Fruit fly (Drosophila melanogaster): ENCODE measurements around the gene tal-1A.
A peak's percentile ranks its signal among the peaks of the same experiment; 100 is the strongest.

The tal-1A gene

DNA sequence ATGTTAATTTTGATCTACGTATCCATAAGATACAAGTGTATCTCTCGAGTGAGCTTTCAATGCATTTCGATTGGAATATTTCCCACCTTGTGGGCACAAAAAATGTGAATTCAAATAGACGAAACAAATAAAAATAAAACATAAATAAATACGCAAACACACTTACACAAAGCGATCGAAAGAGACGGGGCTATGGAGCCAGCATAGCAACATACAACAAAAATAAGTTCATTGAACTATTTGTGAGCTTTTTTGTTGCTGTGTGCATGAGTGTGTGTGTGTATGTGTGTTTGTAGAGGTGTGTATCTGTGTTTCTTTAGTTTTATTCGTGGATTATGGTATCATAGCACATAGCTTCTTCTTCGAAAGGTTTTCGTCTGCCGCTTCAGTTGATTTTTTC, 7.6 kb downstream of the tal-1A start (continued):
- TF ChIP-seq Vsx1 (GFP tag; optimal IDR thresholded peaks at IDR 0.05) (peak; percentile 44), Fer2 (tag; optimal IDR thresholded peaks at IDR 0.05) (no peak), CG6813 (GFP tag; optimal IDR thresholded peaks at IDR 0.05) (peak; percentile 23), gsb (GFP tag; IDR thresholded peaks at IDR 0.05) (no peak), CG8388 (GFP tag; optimal IDR thresholded peaks at IDR 0.05) (peak; percentile 4), Blimp-1 (GFP tag; optimal IDR thresholded peaks at IDR 0.05) (peak; percentile 56), sens (GFP tag) (peak; percentile 40), PHDP (tag; optimal IDR thresholded peaks at IDR 0.05) (peak; percentile 18), Tbp (GFP tag; optimal IDR thresholded peaks at IDR 0.05) (no peak), sd (tag; optimal IDR thresholded peaks at IDR 0.05) (peak; percentile 80), CG1792 (GFP tag; optimal IDR thresholded peaks at IDR 0.05) (no peak), dmrt99B (tag; optimal IDR thresholded peaks at IDR 0.05) (peak; percentile 16), Sox102F (GFP tag; optimal IDR thresholded peaks at IDR 0.05) (peak; percentile 23), D19A (tag; optimal IDR thresholded peaks at IDR 0.05) (peak; percentile 22), CG11504 (tag; optimal IDR thresholded peaks at IDR 0.05) (peak; percentile 68), Pdp1 (GFP tag; optimal IDR thresholded peaks at IDR 0.05) (peak in 1 of 2 experiments; percentile 22), Asciz (GFP tag; optimal IDR thresholded peaks at IDR 0.05) (peak; percentile 57)

DNA sequence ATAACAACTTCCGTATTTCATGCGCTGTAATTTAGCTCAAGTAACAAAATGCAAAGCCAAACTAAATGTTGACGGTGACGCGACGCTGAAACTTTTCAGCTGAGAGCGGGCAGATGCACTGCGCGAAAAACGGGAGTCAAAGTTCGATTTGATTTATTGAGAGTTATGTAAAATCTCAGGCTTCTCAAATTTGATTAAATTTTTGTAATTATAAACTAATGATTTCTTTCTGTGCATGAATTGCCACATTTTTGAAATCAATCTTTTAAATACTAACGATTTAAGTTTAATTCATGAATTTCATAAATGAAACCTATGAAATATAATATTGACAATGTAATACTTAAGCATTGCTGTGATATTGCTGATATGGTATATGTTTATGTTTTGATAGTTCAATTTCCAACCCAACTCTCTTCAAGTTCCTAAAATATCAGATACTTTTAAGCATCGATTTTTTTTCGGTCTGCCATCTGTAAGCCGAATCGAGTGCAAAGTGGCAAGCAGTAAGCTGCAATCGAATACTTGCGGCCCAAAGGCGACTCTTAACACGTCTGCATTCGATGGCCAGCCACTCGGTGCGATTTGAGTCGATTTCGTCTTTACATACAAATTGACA, 9.8 kb downstream of the tal-1A start:
- no peak for TF ChIP-seq Six4 (GFP tag; optimal IDR thresholded peaks at IDR 0.05)
- no peak for TF ChIP-seq Drgx (GFP tag; IDR thresholded peaks at IDR 0.05)
- TF ChIP-seq Hr51 (GFP tag; optimal IDR thresholded peaks at IDR 0.05): peak in 1 of 2 experiments; percentile 7
- no peak for TF ChIP-seq CG6654 (GFP tag; optimal IDR thresholded peaks at IDR 0.05)
- no peak for TF ChIP-seq Fer1 (GFP tag; optimal IDR thresholded peaks at IDR 0.05)
- TF ChIP-seq vnd (GFP tag; IDR thresholded peaks at IDR 0.05; ENCODE audit: partially characterized antibody): no peak
- no peak for TF ChIP-seq CG17912 (GFP tag; optimal IDR thresholded peaks at IDR 0.05)
- TF ChIP-seq CG17612 (GFP tag; IDR thresholded peaks at IDR 0.05): no peak
- no peak for TF ChIP-seq pzg (GFP tag; optimal IDR thresholded peaks at IDR 0.05)
- TF ChIP-seq gem (tag; optimal IDR thresholded peaks at IDR 0.05): peak; percentile 3
- TF ChIP-seq CG11456 (GFP tag; IDR thresholded peaks at IDR 0.05): no peak
- no peak for TF ChIP-seq CG9876 (GFP tag; optimal IDR thresholded peaks at IDR 0.05)
- peak; percentile 27; the same call in 1 of the 2 replicates for TF ChIP-seq Xrp1 (GFP tag; IDR thresholded peaks at IDR 0.05)
- no peak for TF ChIP-seq nerfin-2 (GFP tag; IDR thresholded peaks at IDR 0.05; ENCODE audit: partially characterized antibody)
- no peak for TF ChIP-seq CG8924 (tag; optimal IDR thresholded peaks at IDR 0.05)
- no peak for TF ChIP-seq CG10366 (GFP tag; IDR thresholded peaks at IDR 0.05)
- no peak for TF ChIP-seq CG17186 (GFP tag; optimal IDR thresholded peaks at IDR 0.05)
- no peak for TF ChIP-seq btn (GFP tag; optimal IDR thresholded peaks at IDR 0.05)
- no peak for TF ChIP-seq gce (GFP tag; IDR thresholded peaks at IDR 0.05)
- TF ChIP-seq CG11093 (GFP tag; IDR thresholded peaks at IDR 0.05): no peak
- TF ChIP-seq wdn (GFP tag; IDR thresholded peaks at IDR 0.05): no peak
- no peak for TF ChIP-seq CG10959 (GFP tag; IDR thresholded peaks at IDR 0.05)
- no peak for TF ChIP-seq Asciz (GFP tag; optimal IDR thresholded peaks at IDR 0.05)
- peak in 1 of 2 experiments; percentile 7 for TF ChIP-seq eve (GFP tag; optimal IDR thresholded peaks at IDR 0.05)
- no peak for TF ChIP-seq Bdp1 (GFP tag; optimal IDR thresholded peaks at IDR 0.05)
- no peak for TF ChIP-seq Dip2 (GFP tag; IDR thresholded peaks at IDR 0.05)
- no peak for TF ChIP-seq Hey (tag; optimal IDR thresholded peaks at IDR 0.05)
- no peak for TF ChIP-seq mirr (GFP tag; optimal IDR thresholded peaks at IDR 0.05)
- no peak for TF ChIP-seq Nf-YB (GFP tag; optimal IDR thresholded peaks at IDR 0.05)
- TF ChIP-seq Taf1 (GFP tag; IDR thresholded peaks at IDR 0.05): no peak
- TF ChIP-seq CG10979 (tag; optimal IDR thresholded peaks at IDR 0.05): no peak
- no peak for TF ChIP-seq CG1529 (GFP tag; optimal IDR thresholded peaks at IDR 0.05)
- no peak for TF ChIP-seq CG8290 (GFP tag; optimal IDR thresholded peaks at IDR 0.05)
- no peak for TF ChIP-seq CG8290 (tag; optimal IDR thresholded peaks at IDR 0.05)

Data from whole organism, embryonic.